Worm (Caenorhabditis elegans) whole organism, L3 larva: Measurements from ENCODE around the gene sna-1.
A peak's percentile ranks its signal among the peaks of the same experiment; 100 is the strongest.

Experiments used
- R02D3.7 ChIP-seq: fragments of 150-350 bp; optimal IDR thresholded peaks from 2 replicates; lab custom pipeline; 2014; ENCODE audit warnings: missing biosample characterization, missing genetic modification characterization
- ZK546.5 ChIP-seq: sonication (generic microtip); optimal IDR thresholded peaks from 2 replicates; lab custom pipeline; 2017; ENCODE audit warnings: missing biosample characterization, missing genetic modification characterization
- aly-2 ChIP-seq: fragments of 150-350 bp; optimal IDR thresholded peaks from 2 replicates; lab custom pipeline; 2014; ENCODE audit warnings: missing biosample characterization, missing genetic modification characterization
- ceh-16 ChIP-seq: sonication (generic microtip); optimal IDR thresholded peaks from 2 replicates; lab custom pipeline; 2017; ENCODE audit warnings: missing biosample characterization, missing genetic modification characterization
- ceh-9 ChIP-seq: sonication (generic microtip); optimal IDR thresholded peaks from 2 replicates; lab custom pipeline; 2018; ENCODE audit warnings: missing biosample characterization, missing genetic modification characterization
- egl-27 ChIP-seq: sonication (generic microtip); optimal IDR thresholded peaks from 4 replicates; lab custom pipeline; 2017; ENCODE audit warnings: missing biosample characterization, missing genetic modification reagents, missing genetic modification characterization
- egl-5 ChIP-seq: fragments of 150-350 bp; optimal IDR thresholded peaks from 2 replicates; lab custom pipeline; 2017; ENCODE audit warnings: missing biosample characterization, missing genetic modification reagents, missing genetic modification characterization, inconsistent platforms
- elt-1 ChIP-seq: fragments of 150-350 bp; optimal IDR thresholded peaks from 2 replicates; lab custom pipeline; 2014; ENCODE audit warnings: missing biosample characterization, missing genetic modification characterization
- elt-2 ChIP-seq: sonication (generic microtip); optimal IDR thresholded peaks from 2 replicates; lab custom pipeline; 2016; ENCODE audit warnings: missing genetic modification reagents, mild to moderate bottlenecking, missing genetic modification characterization, missing compliant biosample characterization
- elt-3 ChIP-seq, 3 experiments: fragments of 150-350 bp in 1 of 3; sonication (generic microtip) in 2 of 3; optimal IDR thresholded peaks; 2 replicates in 2 of 3; 4 replicates in 1 of 3; lab custom pipeline; 2014 to 2017; ENCODE audit warnings: missing biosample characterization in 3 of 3, missing genetic modification characterization in 3 of 3
- eor-1 ChIP-seq, 2 experiments: fragments of 150-350 bp; optimal IDR thresholded peaks; 2 replicates each; lab custom pipeline; 2014 to 2018; ENCODE audit warnings: missing biosample characterization in 2 of 2, missing genetic modification characterization in 2 of 2
- fkh-10 ChIP-seq: sonication (generic microtip); optimal IDR thresholded peaks from 2 replicates; lab custom pipeline; 2017; ENCODE audit warnings: missing biosample characterization, missing genetic modification reagents, missing genetic modification characterization
- fos-1 ChIP-seq: fragments of 150-350 bp; optimal IDR thresholded peaks from 2 replicates; lab custom pipeline; 2014; ENCODE audit warnings: missing biosample characterization, missing genetic modification characterization
- hmg-11 ChIP-seq: sonication (generic microtip); optimal IDR thresholded peaks from 2 replicates; lab custom pipeline; 2016; ENCODE audit warnings: missing genetic modification characterization, missing compliant biosample characterization
- jun-1 ChIP-seq: fragments of 150-350 bp; optimal IDR thresholded peaks from 2 replicates; lab custom pipeline; 2014; ENCODE audit warnings: missing biosample characterization, missing genetic modification reagents, missing genetic modification characterization
- lin-15B ChIP-seq: fragments of 150-350 bp; optimal IDR thresholded peaks from 2 replicates; lab custom pipeline; 2014; ENCODE audit warnings: missing biosample characterization, missing genetic modification characterization
- lsy-12 ChIP-seq: sonication (generic microtip); optimal IDR thresholded peaks from 2 replicates; lab custom pipeline; 2016; ENCODE audit warnings: mild to moderate bottlenecking, missing genetic modification characterization, missing compliant biosample characterization
- mdl-1 ChIP-seq: fragments of 150-350 bp; optimal IDR thresholded peaks from 2 replicates; lab custom pipeline; 2014; ENCODE audit warnings: missing biosample characterization, missing genetic modification characterization
- mml-1 ChIP-seq: fragments of 150-350 bp; sonication (generic microtip); optimal IDR thresholded peaks from 3 replicates; lab custom pipeline; 2014; ENCODE audit warnings: missing biosample characterization, missing genetic modification characterization
- nhr-11 ChIP-seq: fragments of 150-350 bp; optimal IDR thresholded peaks from 2 replicates; lab custom pipeline; 2014; ENCODE audit warnings: missing biosample characterization, missing genetic modification characterization
- nhr-12 ChIP-seq: fragments of 150-350 bp; optimal IDR thresholded peaks from 2 replicates; lab custom pipeline; 2014; ENCODE audit warnings: missing biosample characterization, missing genetic modification characterization
- nhr-23 ChIP-seq: fragments of 150-350 bp; optimal IDR thresholded peaks from 2 replicates; lab custom pipeline; 2014; ENCODE audit warnings: missing biosample characterization, missing genetic modification reagents, missing genetic modification characterization
- nhr-237 ChIP-seq: fragments of 150-350 bp; optimal IDR thresholded peaks from 2 replicates; lab custom pipeline; 2014; ENCODE audit warnings: missing biosample characterization, missing genetic modification characterization
- nhr-28 ChIP-seq: fragments of 150-350 bp; optimal IDR thresholded peaks from 2 replicates; lab custom pipeline; 2014; ENCODE audit warnings: missing biosample characterization, missing genetic modification characterization
- nhr-43 ChIP-seq: sonication (generic microtip); optimal IDR thresholded peaks from 2 replicates; lab custom pipeline; 2016; ENCODE audit warnings: mild to moderate bottlenecking, missing genetic modification characterization, missing compliant biosample characterization; ENCODE audit not compliant: poor library complexity, severe bottlenecking
- nhr-67 ChIP-seq: fragments of 150-350 bp; optimal IDR thresholded peaks from 2 replicates; lab custom pipeline; 2014; ENCODE audit warnings: missing biosample characterization, missing genetic modification characterization
- nhr-77 ChIP-seq: fragments of 150-350 bp; optimal IDR thresholded peaks from 2 replicates; lab custom pipeline; 2014; ENCODE audit warnings: missing biosample characterization, missing genetic modification characterization
- pha-4 ChIP-seq: fragments of 150-350 bp; optimal IDR thresholded peaks from 2 replicates; lab custom pipeline; 2014; ENCODE audit warnings: missing biosample characterization, missing genetic modification reagents, missing genetic modification characterization
- pqm-1 ChIP-seq: fragments of 150-350 bp; optimal IDR thresholded peaks from 2 replicates; lab custom pipeline; 2017; ENCODE audit warnings: missing biosample characterization, missing genetic modification characterization, inconsistent platforms
- snpc-4 ChIP-seq: fragments of 150-350 bp; optimal IDR thresholded peaks from 2 replicates; lab custom pipeline; 2014; ENCODE audit warnings: missing biosample characterization, missing genetic modification characterization
- tbx-2 ChIP-seq: sonication (generic microtip); optimal IDR thresholded peaks from 2 replicates; lab custom pipeline; 2016; ENCODE audit warnings: mild to moderate bottlenecking, missing genetic modification characterization, missing compliant biosample characterization
- unc-39 ChIP-seq: sonication (generic microtip); optimal IDR thresholded peaks from 4 replicates; lab custom pipeline; 2017; ENCODE audit warnings: missing biosample characterization, missing genetic modification characterization
- ztf-4 ChIP-seq: fragments of 150-350 bp; optimal IDR thresholded peaks from 2 replicates; lab custom pipeline; 2014; ENCODE audit warnings: missing biosample characterization, missing genetic modification characterization

Gene sna-1

DNA sequence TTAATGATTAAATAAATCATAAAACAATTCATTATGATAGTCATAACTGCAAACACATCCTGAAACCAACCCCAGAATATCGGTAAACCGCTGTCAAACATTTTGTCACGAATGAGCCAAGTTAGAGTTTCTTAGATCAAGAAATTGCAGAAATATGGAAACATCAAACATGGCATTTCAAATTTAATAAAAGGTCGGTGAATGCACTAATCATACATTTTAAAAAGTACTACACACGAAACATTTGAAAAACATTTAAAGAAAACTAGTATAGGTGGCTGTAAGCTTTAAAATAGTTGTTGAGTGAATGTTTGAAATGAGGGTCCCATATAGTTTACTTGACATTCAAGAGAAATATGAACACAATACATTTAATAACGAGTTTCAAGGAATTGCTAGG lies 41.7 kb downstream of the sna-1 start, which contains the start of gene str-180:
Gene str-180, minus strand, starts transcription at position 101 of the 400 bp plus-strand sequence.
- TF ChIP-seq fos-1 (tag; lab: Kevin White, UChicago) (no peak), R02D3.7 (tag; lab: Kevin White, UChicago) (no peak), jun-1 (no peak), nhr-28 (tag; lab: Kevin White, UChicago) (no peak), ZK546.5 (tag; lab: Kevin White, UChicago) (no peak), mdl-1 (tag; lab: Kevin White, UChicago) (no peak), nhr-12 (tag; lab: Kevin White, UChicago) (no peak), elt-3 (tag; optimal IDR thresholded peaks at IDR 0.05; lab: Kevin White, UChicago) (no peak), eor-1 (tag; optimal IDR thresholded peaks at IDR 0.05; lab: Kevin White, UChicago) (no peak), ceh-9 (tag; lab: Kevin White, UChicago) (no peak), nhr-237 (tag; lab: Kevin White, UChicago) (no peak), nhr-23 (tag; lab: Kevin White, UChicago) (no peak)

- TF ChIP-seq mdl-1 (tag; lab: Kevin White, UChicago) (no peak), nhr-11 (tag; lab: Kevin White, UChicago) (no peak), fkh-10 (GFP tag; lab: Kevin White, UChicago) (no peak), pqm-1 (tag; lab: Kevin White, UChicago) (peak; percentile 76), nhr-28 (tag; lab: Kevin White, UChicago) (no peak), ztf-4 (no peak), aly-2 (tag; lab: Kevin White, UChicago) (no peak), elt-2 (tag; lab: Kevin White, UChicago) (peak; percentile 58), nhr-23 (tag; lab: Kevin White, UChicago) (no peak), unc-39 (tag; lab: Kevin White, UChicago) (no peak), eor-1 (tag; optimal IDR thresholded peaks at IDR 0.05; lab: Kevin White, UChicago) (no peak), tbx-2 (tag; lab: Kevin White, UChicago) (no peak)
These were observed 43.9 kb downstream of the sna-1 start for ce11 chrV:6666557-6666956.

DNA sequence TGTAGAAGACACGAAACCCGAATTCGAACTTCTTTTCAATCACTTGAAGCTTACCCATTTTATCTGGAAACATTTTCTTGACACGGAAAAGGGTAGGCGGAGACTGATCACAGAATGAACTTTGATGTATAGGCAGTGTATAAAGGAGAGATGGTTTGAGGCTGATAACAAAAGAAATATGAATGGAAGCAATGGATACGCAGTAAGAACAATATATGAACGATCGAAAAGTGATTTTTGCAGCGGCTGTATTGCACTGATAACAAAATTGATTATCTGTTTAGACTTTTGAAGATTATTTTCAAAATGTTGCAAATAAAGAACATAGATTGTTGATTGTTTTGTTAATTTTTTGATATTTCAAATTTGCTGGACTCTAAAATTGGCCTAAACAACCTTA lies 44.7 kb downstream of the sna-1 start, which contains the start of gene pmp-5:
Gene pmp-5, minus strand, starts transcription at position 63 of the 400 bp plus-strand sequence.
- TF ChIP-seq lin-15B = no peak
- no peak for TF ChIP-seq nhr-28 (tag; lab: Kevin White, UChicago)
- TF ChIP-seq R02D3.7 (tag; lab: Kevin White, UChicago) = no peak
- TF ChIP-seq nhr-77 (tag; lab: Kevin White, UChicago) = no peak
- peak; percentile 83 for TF ChIP-seq pqm-1 (tag; lab: Kevin White, UChicago)
- no peak for TF ChIP-seq ZK546.5 (tag; lab: Kevin White, UChicago)
- no peak for TF ChIP-seq egl-27 (tag; lab: Kevin White, UChicago)
- TF ChIP-seq jun-1 = peak; percentile 14
- TF ChIP-seq nhr-43 (tag; lab: Kevin White, UChicago) = no peak
- TF ChIP-seq ztf-4 = no peak
- no peak for TF ChIP-seq elt-3 (tag; optimal IDR thresholded peaks at IDR 0.05; lab: Kevin White, UChicago)
- no peak for TF ChIP-seq elt-1 (tag; lab: Kevin White, UChicago)
- TF ChIP-seq hmg-11 = no peak
- TF ChIP-seq elt-2 (tag; lab: Kevin White, UChicago) = peak; percentile 89
- no peak for TF ChIP-seq mdl-1 (tag; lab: Kevin White, UChicago)
- no peak for TF ChIP-seq mml-1
- no peak for TF ChIP-seq aly-2 (tag; lab: Kevin White, UChicago)
- no peak for TF ChIP-seq fos-1 (tag; lab: Kevin White, UChicago)
- TF ChIP-seq nhr-11 (tag; lab: Kevin White, UChicago) = no peak
- no peak for TF ChIP-seq fkh-10 (GFP tag; lab: Kevin White, UChicago)
- TF ChIP-seq nhr-12 (tag; lab: Kevin White, UChicago) = no peak
- no peak for TF ChIP-seq egl-5 (tag; lab: Kevin White, UChicago)
- TF ChIP-seq lsy-12 (tag; lab: Kevin White, UChicago) = no peak
- no peak for TF ChIP-seq ceh-16 (tag; lab: Kevin White, UChicago)
- TF ChIP-seq tbx-2 (tag; lab: Kevin White, UChicago) = no peak

ce11 chrV:6662505-6662904 lies 48.0 kb downstream of the sna-1 start:
- TF ChIP-seq nhr-67 (tag; lab: Kevin White, UChicago) = no peak
- TF ChIP-seq eor-1 (tag; optimal IDR thresholded peaks at IDR 0.05; lab: Kevin White, UChicago) = no peak
- TF ChIP-seq pqm-1 (tag; lab: Kevin White, UChicago) = no peak
- no peak for TF ChIP-seq nhr-12 (tag; lab: Kevin White, UChicago)
- TF ChIP-seq snpc-4 (tag; lab: Kevin White, UChicago) = no peak
- no peak for TF ChIP-seq pha-4 (tag; lab: Kevin White, UChicago)
- no peak for TF ChIP-seq R02D3.7 (tag; lab: Kevin White, UChicago)
- no peak for TF ChIP-seq unc-39 (tag; lab: Kevin White, UChicago)
- TF ChIP-seq fkh-10 (GFP tag; lab: Kevin White, UChicago) = no peak
- no peak for TF ChIP-seq hmg-11
